Worm (Caenorhabditis elegans) whole organism, dauer: ENCODE data around the gene Y7A5A.6.

Experiments
- unc-62 ChIP-seq: sonication (generic microtip); optimal IDR thresholded peaks from 2 replicates; lab custom pipeline; 2017; ENCODE audit warnings: missing biosample characterization, missing genetic modification reagents, missing genetic modification characterization

Y7A5A.6 gene

ce11 chrX:15799595-15799994 lies at the start of gene Y7A5A.6:
TSS of gene Y7A5A.6 (minus strand) at chrX:15799695.
- no peak for TF ChIP-seq unc-62

ce11 chrX:15848867-15849266 lies 49.4 kb upstream of the Y7A5A.6 start:
- TF ChIP-seq unc-62: no peak

ce11 chrX:15847543-15848087 lies 48.1 kb upstream of the Y7A5A.6 start, which contains the start of gene F59F4.3:
TSS of gene F59F4.3 (minus strand) at chrX:15847593.
- no peak for TF ChIP-seq unc-62

ce11 chrX:15846552-15846951 lies 47.1 kb upstream of the Y7A5A.6 start:
- TF ChIP-seq unc-62: no peak

- TF ChIP-seq unc-62: no peak
Measured at ce11 chrX:15844330-15844729, 44.8 kb upstream of the Y7A5A.6 start.

- TF ChIP-seq unc-62: no peak
Measured at ce11 chrX:15842492-15842891, 43.0 kb upstream of the Y7A5A.6 start.

- no peak for TF ChIP-seq unc-62
Measured at ce11 chrX:15841086-15841622, 41.7 kb upstream of the Y7A5A.6 start, which contains the start of gene serp-1.1. TSS of gene serp-1.1 (plus strand) at chrX:15841572.

- TF ChIP-seq unc-62: no peak
Measured at ce11 chrX:15838496-15838948, 39.0 kb upstream of the Y7A5A.6 start, which contains the start of gene acox-1.6. TSS of gene acox-1.6 (minus strand) at chrX:15838546.

- no peak for TF ChIP-seq unc-62
Measured at ce11 chrX:15831537-15831936, 32.0 kb upstream of the Y7A5A.6 start.

- no peak for TF ChIP-seq unc-62
Measured at ce11 chrX:15828059-15828458, 28.6 kb upstream of the Y7A5A.6 start, which contains the start of gene Y7A5A.20. TSS of gene Y7A5A.20 (plus strand) at chrX:15828359.

- no peak for TF ChIP-seq unc-62
Measured at ce11 chrX:15826866-15827265, 27.4 kb upstream of the Y7A5A.6 start, which contains the start of gene Y7A5A.9. TSS of gene Y7A5A.9 (plus strand) at chrX:15827166.

- no peak for TF ChIP-seq unc-62
Measured at ce11 chrX:15822197-15822596, 22.7 kb upstream of the Y7A5A.6 start, which contains the start of gene Y7A5A.8. TSS of gene Y7A5A.8 (plus strand) at chrX:15822497.

- TF ChIP-seq unc-62: no peak
Measured at ce11 chrX:15814548-15814947, 15.1 kb upstream of the Y7A5A.6 start.

ce11 chrX:15811341-15811740 lies 11.8 kb upstream of the Y7A5A.6 start:
- no peak for TF ChIP-seq unc-62

ce11 chrX:15804072-15804471 lies 4.6 kb upstream of the Y7A5A.6 start, which contains the start of gene Y7A5A.7:
TSS of gene Y7A5A.7 (minus strand) at chrX:15804172.
- TF ChIP-seq unc-62: no peak

ce11 chrX:15801827-15802226 lies 2.3 kb upstream of the Y7A5A.6 start:
- TF ChIP-seq unc-62: no peak

ce11 chrX:15796633-15797032 lies 2.9 kb downstream of the Y7A5A.6 start:
- TF ChIP-seq unc-62: no peak

ce11 chrX:15794977-15795376 lies 4.5 kb downstream of the Y7A5A.6 start, which contains the start of gene Y7A5A.10:
TSS of gene Y7A5A.10 (minus strand) at chrX:15795077.
- no peak for TF ChIP-seq unc-62
